Worm (Caenorhabditis elegans) whole organism, L1 larva: ENCODE data around the gene Y71H10B.1.
A peak's percentile ranks its signal among the peaks of the same experiment; 100 is the strongest.

Experiments
- C04F5.9 ChIP-seq: sonication (generic microtip); optimal IDR thresholded peaks from 2 replicates; lab custom pipeline; 2016; ENCODE audit warnings: missing genetic modification characterization, missing compliant biosample characterization
- C16A3.4 ChIP-seq: fragments of 150-350 bp; optimal IDR thresholded peaks from 2 replicates; lab custom pipeline; 2014; ENCODE audit warnings: missing biosample characterization, missing genetic modification characterization
- blmp-1 ChIP-seq: fragments of 150-350 bp; optimal IDR thresholded peaks from 2 replicates; lab custom pipeline; 2014; ENCODE audit warnings: missing biosample characterization, missing genetic modification characterization
- ceh-8 ChIP-seq: fragments of 200-800 bp; sonication (Bioruptor generic); optimal IDR thresholded peaks from 2 replicates; lab custom pipeline; 2018; ENCODE audit warnings: mild to moderate bottlenecking, missing genetic modification characterization, moderate library complexity, missing compliant biosample characterization
- dpl-1 ChIP-seq, 3 experiments: fragments of 150-350 bp in 2 of 3; sonication (generic microtip) in 1 of 3; optimal IDR thresholded peaks; 2 replicates each; lab custom pipeline; 2014 to 2017; ENCODE audit warnings: missing biosample characterization in 3 of 3, missing genetic modification characterization in 3 of 3, missing genetic modification reagents in 3 of 3
- efl-1 ChIP-seq, 4 experiments: fragments of 150-350 bp; optimal IDR thresholded peaks in 3 of 4; peaks in 1 of 4; 1 replicate in 1 of 4; 2 replicates in 3 of 4; lab custom pipeline; 2014; ENCODE audit warnings: missing biosample characterization in 2 of 4, missing genetic modification characterization in 2 of 4, missing genetic modification reagents in 2 of 4
- elt-3 ChIP-seq, 6 experiments: fragments of 150-350 bp in 1 of 6; sonication (generic microtip); optimal IDR thresholded peaks; 2 replicates each; lab custom pipeline; 2017 to 2018; ENCODE audit warnings: missing biosample characterization in 6 of 6, missing genetic modification characterization in 6 of 6, inconsistent platforms in 1 of 6
- fos-1 ChIP-seq: fragments of 150-350 bp; optimal IDR thresholded peaks from 2 replicates; lab custom pipeline; 2014; ENCODE audit warnings: missing biosample characterization, missing genetic modification characterization
- jun-1 ChIP-seq: fragments of 150-350 bp; optimal IDR thresholded peaks from 2 replicates; lab custom pipeline; 2014; ENCODE audit warnings: missing biosample characterization, missing genetic modification reagents, missing genetic modification characterization
- lin-13 ChIP-seq: fragments of 150-350 bp; optimal IDR thresholded peaks from 2 replicates; lab custom pipeline; 2014; ENCODE audit warnings: missing biosample characterization, missing genetic modification reagents, missing genetic modification characterization
- lin-14 ChIP-seq: fragments of 200-800 bp; sonication (Bioruptor generic); optimal IDR thresholded peaks from 2 replicates; lab custom pipeline; 2018; ENCODE audit warnings: mild to moderate bottlenecking, missing genetic modification characterization, moderate library complexity, missing compliant biosample characterization
- lsy-2 ChIP-seq, 2 experiments: fragments of 150-350 bp; optimal IDR thresholded peaks; 2 replicates each; lab custom pipeline; 2014; ENCODE audit warnings: missing biosample characterization in 2 of 2, missing genetic modification characterization in 2 of 2
- mab-9 ChIP-seq: fragments of 200-800 bp; sonication (Bioruptor generic); IDR thresholded peaks from 2 replicates; pipeline ENCODE4 v1.3.6; 2022; ENCODE audit warnings: missing genetic modification reagents, missing genetic modification characterization, missing compliant biosample characterization
- mef-2 ChIP-seq: fragments of 150-350 bp; optimal IDR thresholded peaks from 2 replicates; lab custom pipeline; 2014; ENCODE audit warnings: missing biosample characterization, missing genetic modification characterization
- nhr-11 ChIP-seq: fragments of 150-350 bp; optimal IDR thresholded peaks from 2 replicates; lab custom pipeline; 2014; ENCODE audit warnings: missing biosample characterization, missing genetic modification characterization
- nhr-71 ChIP-seq: sonication (generic microtip); optimal IDR thresholded peaks from 2 replicates; lab custom pipeline; 2016; ENCODE audit warnings: mild to moderate bottlenecking, missing genetic modification characterization, moderate library complexity, missing compliant biosample characterization
- nhr-77 ChIP-seq: fragments of 150-350 bp; optimal IDR thresholded peaks from 2 replicates; lab custom pipeline; 2014; ENCODE audit warnings: missing biosample characterization, missing genetic modification characterization
- nhr-85 ChIP-seq: sonication (generic microtip); peaks from one replicate; lab custom pipeline; 2016; ENCODE audit warnings: missing genetic modification characterization, inconsistent platforms, missing compliant biosample characterization
- pax-3 ChIP-seq: fragments of 200-800 bp; sonication (Bioruptor generic); optimal IDR thresholded peaks from 2 replicates; lab custom pipeline; 2018; ENCODE audit warnings: mild to moderate bottlenecking, missing genetic modification characterization, moderate library complexity, missing compliant biosample characterization
- sox-4 ChIP-seq: sonication (generic microtip); optimal IDR thresholded peaks from 2 replicates; lab custom pipeline; 2016; ENCODE audit warnings: missing genetic modification characterization, missing compliant biosample characterization
- tlp-1 ChIP-seq: fragments of 150-350 bp; optimal IDR thresholded peaks from 2 replicates; lab custom pipeline; 2014; ENCODE audit warnings: missing biosample characterization, missing genetic modification characterization
- unc-62 ChIP-seq: fragments of 150-350 bp; optimal IDR thresholded peaks from 2 replicates; lab custom pipeline; 2014; ENCODE audit warnings: missing biosample characterization, missing genetic modification reagents, missing genetic modification characterization
- zag-1 ChIP-seq: fragments of 150-350 bp; optimal IDR thresholded peaks from 2 replicates; lab custom pipeline; 2014; ENCODE audit warnings: missing biosample characterization, missing genetic modification characterization
- ztf-11 ChIP-seq, 2 experiments: sonication (generic microtip); optimal IDR thresholded peaks; 2 replicates each; lab custom pipeline; 2016 to 2017; ENCODE audit warnings: missing genetic modification characterization in 2 of 2, missing biosample characterization in 1 of 2, missing compliant biosample characterization in 1 of 2

Gene Y71H10B.1

ce11 chrX:2802562-2803165 lies 37.4 kb downstream of the Y71H10B.1 start, which contains the start of gene C14A11.2 (continued):
- TF ChIP-seq nhr-77 (tag; lab: Kevin White, UChicago) (no peak), pax-3 (tag; lab: Kevin White, UChicago) (peak; percentile 1), nhr-11 (tag; lab: Kevin White, UChicago) (peak; percentile 0), nhr-71 (peak; percentile 79), tlp-1 (tag; lab: Kevin White, UChicago) (no peak), lsy-2 (tag; optimal IDR thresholded peaks at IDR 0.05; lab: Kevin White, UChicago) (peak; percentile 0 to 39)

ce11 chrX:2795054-2795453 lies 45.0 kb downstream of the Y71H10B.1 start:
- TF ChIP-seq lin-14 (peak; percentile 8), blmp-1 (tag; lab: Kevin White, UChicago) (peak; percentile 92), sox-4 (tag; lab: Kevin White, UChicago) (no peak), ceh-8 (no peak), mab-9 (no peak), lin-13 (no peak), zag-1 (no peak), C16A3.4 (tag; lab: Kevin White, UChicago) (no peak), fos-1 (tag; lab: Kevin White, UChicago) (no peak), dpl-1 (GFP tag; optimal IDR thresholded peaks at IDR 0.05; lab: Kevin White, UChicago) (no peak)
- TF ChIP-seq, all 84 proteins: peak for 2

- no peak for TF ChIP-seq C16A3.4 (tag; lab: Kevin White, UChicago)
- TF ChIP-seq nhr-85 (tag; lab: Kevin White, UChicago), result peak; percentile 53
Measured at ce11 chrX:2794324-2794723, 45.8 kb downstream of the Y71H10B.1 start.

ce11 chrX:2793527-2793926 lies 46.6 kb downstream of the Y71H10B.1 start:
- TF ChIP-seq efl-1 (optimal IDR thresholded peaks at IDR 0.05; lab: Kevin White, UChicago) (no peak), efl-1 (GFP tag; optimal IDR thresholded peaks at IDR 0.05 in 1 of 2; lab: Kevin White, UChicago) (peak in 1 of 2 experiments; percentile 90), unc-62 (GFP tag; lab: Kevin White, UChicago) (no peak), lin-14 (peak; percentile 10), ztf-11 (tag; optimal IDR thresholded peaks at IDR 0.05; lab: Kevin White, UChicago) (no peak), elt-3 (tag; optimal IDR thresholded peaks at IDR 0.05; lab: Kevin White, UChicago) (no peak), mef-2 (tag; lab: Kevin White, UChicago) (no peak), jun-1 (tag; lab: Kevin White, UChicago) (no peak), nhr-85 (tag; lab: Kevin White, UChicago) (peak; percentile 53), C04F5.9 (no peak)
- TF ChIP-seq, all 84 proteins: peak for 3
